Worm (Caenorhabditis elegans) whole organism, L1 larva: ENCODE results near the gene orc-1.

Experiments used
- C34B4.2 ChIP-seq: sonication (generic microtip); optimal IDR thresholded peaks from 2 replicates; lab custom pipeline; 2017; ENCODE audit warnings: mild to moderate bottlenecking, missing genetic modification characterization, missing compliant biosample characterization
- aha-1 ChIP-seq: fragments of 150-350 bp; optimal IDR thresholded peaks from 2 replicates; lab custom pipeline; 2014; ENCODE audit warnings: missing biosample characterization, missing genetic modification characterization
- egl-27 ChIP-seq, 2 experiments: fragments of 150-350 bp in 1 of 2; sonication (generic microtip); optimal IDR thresholded peaks; 3 replicates each; lab custom pipeline; 2017 to 2018; ENCODE audit warnings: missing biosample characterization in 2 of 2, missing genetic modification characterization in 2 of 2, missing genetic modification reagents in 2 of 2
- elt-2 ChIP-seq: sonication (generic microtip); optimal IDR thresholded peaks from 2 replicates; lab custom pipeline; 2016; ENCODE audit warnings: missing genetic modification characterization, mild to moderate bottlenecking, inconsistent platforms, missing compliant biosample characterization, missing genetic modification reagents
- elt-3 ChIP-seq, 6 experiments: fragments of 150-350 bp in 1 of 6; sonication (generic microtip); optimal IDR thresholded peaks; 2 replicates each; lab custom pipeline; 2017 to 2018; ENCODE audit warnings: missing biosample characterization in 6 of 6, missing genetic modification characterization in 6 of 6, inconsistent platforms in 1 of 6
- lin-13 ChIP-seq: fragments of 150-350 bp; optimal IDR thresholded peaks from 2 replicates; lab custom pipeline; 2014; ENCODE audit warnings: missing biosample characterization, missing genetic modification reagents, missing genetic modification characterization
- nhr-11 ChIP-seq: fragments of 150-350 bp; optimal IDR thresholded peaks from 2 replicates; lab custom pipeline; 2014; ENCODE audit warnings: missing biosample characterization, missing genetic modification characterization
- nhr-77 ChIP-seq: fragments of 150-350 bp; optimal IDR thresholded peaks from 2 replicates; lab custom pipeline; 2014; ENCODE audit warnings: missing biosample characterization, missing genetic modification characterization
- pqm-1 ChIP-seq: sonication (generic microtip); optimal IDR thresholded peaks from 3 replicates; lab custom pipeline; 2017; ENCODE audit warnings: missing biosample characterization, missing genetic modification characterization
- tbx-2 ChIP-seq: sonication (generic microtip); optimal IDR thresholded peaks from 2 replicates; lab custom pipeline; 2016; ENCODE audit warnings: missing genetic modification characterization, missing compliant biosample characterization
- unc-86 ChIP-seq: sonication (generic microtip); optimal IDR thresholded peaks from 2 replicates; lab custom pipeline; 2016; ENCODE audit warnings: missing genetic modification characterization, missing compliant biosample characterization
- xbp-1 ChIP-seq: sonication (generic microtip); optimal IDR thresholded peaks from 2 replicates; lab custom pipeline; 2016; ENCODE audit warnings: missing genetic modification characterization, missing compliant biosample characterization
- zag-1 ChIP-seq: fragments of 150-350 bp; optimal IDR thresholded peaks from 2 replicates; lab custom pipeline; 2014; ENCODE audit warnings: missing biosample characterization, missing genetic modification characterization
- ztf-11 ChIP-seq, 2 experiments: sonication (generic microtip); optimal IDR thresholded peaks; 2 replicates each; lab custom pipeline; 2016 to 2017; ENCODE audit warnings: missing genetic modification characterization in 2 of 2, missing biosample characterization in 1 of 2, missing compliant biosample characterization in 1 of 2

- TF ChIP-seq nhr-77 (tag; lab: Kevin White, UChicago), result no peak
- TF ChIP-seq elt-3 (tag; optimal IDR thresholded peaks at IDR 0.05; lab: Kevin White, UChicago), result no peak
- TF ChIP-seq zag-1 (tag; lab: Kevin White, UChicago), result no peak
- TF ChIP-seq elt-2, result no peak
- no peak for TF ChIP-seq egl-27 (tag; optimal IDR thresholded peaks at IDR 0.05; lab: Kevin White, UChicago)
- no peak for TF ChIP-seq aha-1 (tag; lab: Kevin White, UChicago)
- no peak for TF ChIP-seq unc-86 (tag; lab: Kevin White, UChicago)
- TF ChIP-seq tbx-2 (tag; lab: Kevin White, UChicago), result no peak
- no peak for TF ChIP-seq ztf-11 (tag; optimal IDR thresholded peaks at IDR 0.05; lab: Kevin White, UChicago)
- TF ChIP-seq xbp-1 (tag; lab: Kevin White, UChicago), result no peak
- TF ChIP-seq lin-13 (GFP tag; lab: Kevin White, UChicago), result no peak
- TF ChIP-seq pqm-1 (tag; lab: Kevin White, UChicago), result no peak
- no peak for TF ChIP-seq C34B4.2 (tag; lab: Kevin White, UChicago)
- TF ChIP-seq nhr-11 (tag; lab: Kevin White, UChicago), result no peak
Observed at ce11 chrIII:10654718-10655117, 11.8 kb downstream of the orc-1 start, which contains the start of gene cnt-2.
